Worm (Caenorhabditis elegans) whole organism, early embryonic: ENCODE data around the gene F07G6.5.

Source experiments
- B0310.2 ChIP-seq: sonication (generic microtip); optimal IDR thresholded peaks from 2 replicates; lab custom pipeline; 2016; ENCODE audit warnings: mild to moderate bottlenecking, missing genetic modification characterization, missing compliant biosample characterization
- aly-1 ChIP-seq: sonication (generic microtip); optimal IDR thresholded peaks from 2 replicates; lab custom pipeline; 2016; ENCODE audit warnings: missing genetic modification characterization, missing compliant biosample characterization
- ama-1 ChIP-seq: fragments of 150-350 bp; optimal IDR thresholded peaks from 2 replicates; lab custom pipeline; 2014
- ceh-13 ChIP-seq: fragments of 200-800 bp; sonication (Bioruptor generic); optimal IDR thresholded peaks from 2 replicates; lab custom pipeline; 2018; ENCODE audit warnings: mild to moderate bottlenecking, missing genetic modification characterization, missing compliant biosample characterization
- ceh-36 ChIP-seq: sonication (generic microtip); optimal IDR thresholded peaks from 2 replicates; lab custom pipeline; 2016; ENCODE audit warnings: missing genetic modification characterization, inconsistent platforms, missing compliant biosample characterization
- ets-7 ChIP-seq: sonication (generic microtip); optimal IDR thresholded peaks from 2 replicates; lab custom pipeline; 2016; ENCODE audit warnings: missing genotype, missing genetic modification characterization, missing compliant biosample characterization
- flt-1 ChIP-seq: fragments of 200-800 bp; sonication (Bioruptor generic); IDR thresholded peaks from 2 replicates; pipeline ENCODE4 v1.3.6; 2022; ENCODE audit warnings: missing genetic modification characterization, missing compliant biosample characterization
- hmbx-1 ChIP-seq: sonication (generic microtip); optimal IDR thresholded peaks from 2 replicates; lab custom pipeline; 2016; ENCODE audit warnings: mild to moderate bottlenecking, missing genetic modification characterization, missing compliant biosample characterization
- hmg-4 ChIP-seq: fragments of 200-800 bp; sonication (Bioruptor generic); optimal IDR thresholded peaks from 2 replicates; lab custom pipeline; 2018; ENCODE audit warnings: mild to moderate bottlenecking, missing genetic modification characterization, missing compliant biosample characterization
- pes-1 ChIP-seq: fragments of 200-800 bp; sonication (Bioruptor generic); IDR thresholded peaks from 2 replicates; pipeline ENCODE4 v1.3.6; 2022; ENCODE audit warnings: missing genetic modification reagents, missing genetic modification characterization, missing compliant biosample characterization
- scrt-1 ChIP-seq: fragments of 200-800 bp; sonication (Bioruptor generic); IDR thresholded peaks from 2 replicates; pipeline ENCODE4 v1.3.6; 2022; ENCODE audit warnings: missing genetic modification characterization, missing compliant biosample characterization
- tbx-37 ChIP-seq: fragments of 200-800 bp; sonication (Bioruptor generic); conservative IDR thresholded peaks from 2 replicates; pipeline ENCODE4 v1.3.6; 2022; ENCODE audit warnings: missing genetic modification reagents, missing genetic modification characterization, missing compliant biosample characterization

- TF ChIP-seq ets-7 (tag; lab: Kevin White, UChicago) (no peak), pes-1 (GFP tag; lab: Robert Waterston, UW) (no peak), ama-1 (lab: Kevin White, UChicago) (no peak), ceh-13 (GFP tag; lab: Kevin White, UChicago) (no peak), aly-1 (no peak), scrt-1 (GFP tag; lab: Robert Waterston, UW) (no peak), tbx-37 (GFP tag; lab: Robert Waterston, UW) (no peak), hmg-4 (no peak), B0310.2 (tag; lab: Kevin White, UChicago) (no peak), flt-1 (GFP tag; lab: Robert Waterston, UW) (no peak), ceh-36 (no peak), hmbx-1 (tag; lab: Kevin White, UChicago) (no peak)
Observed at ce11 chrX:1698476-1698875, 8.0 kb downstream of the F07G6.5 start.
